Worm (Caenorhabditis elegans): ENCODE measurements around the gene oac-4.
"Not testable (repeated sequence)": the region's sequence is repeated elsewhere in the genome, so short reads cannot be mapped to it uniquely, and the experiment has no call there.

oac-4 gene

ce11 chrII:3823855-3824254, 12.0 kb downstream of the oac-4 start, which contains the start of gene skr-15:
TSS of gene skr-15 (plus strand) at chrII:3824155.
- no peak for TF ChIP-seq mdl-1 (tag; optimal IDR thresholded peaks at IDR 0.05)
- no peak for TF ChIP-seq pqm-1 (tag; optimal IDR thresholded peaks at IDR 0.05)
- TF ChIP-seq pha-4 (tag; optimal IDR thresholded peaks at IDR 0.05): no peak
- TF ChIP-seq ztf-4 (tag; optimal IDR thresholded peaks at IDR 0.05): no peak
- no peak for TF ChIP-seq unc-62 (GFP tag; optimal IDR thresholded peaks at IDR 0.05)
- no peak for TF ChIP-seq eor-1 (tag; optimal IDR thresholded peaks at IDR 0.05)
- no peak for TF ChIP-seq unc-39 (tag; optimal IDR thresholded peaks at IDR 0.05)
- TF ChIP-seq nhr-25 (tag; optimal IDR thresholded peaks at IDR 0.05): no peak
- TF ChIP-seq lsy-12 (tag; optimal IDR thresholded peaks at IDR 0.05): no peak
- no peak for TF ChIP-seq elt-3 (tag; optimal IDR thresholded peaks at IDR 0.05)
- no peak for TF ChIP-seq egl-27 (tag; optimal IDR thresholded peaks at IDR 0.05)
- no peak for TF ChIP-seq sea-2 (GFP tag; optimal IDR thresholded peaks at IDR 0.05)
- no peak for TF ChIP-seq ceh-9 (tag; optimal IDR thresholded peaks at IDR 0.05)
- no peak for TF ChIP-seq jun-1 (tag; optimal IDR thresholded peaks at IDR 0.05)
- TF ChIP-seq lin-15B (tag; optimal IDR thresholded peaks at IDR 0.05): no peak
- TF ChIP-seq ceh-28 (tag; optimal IDR thresholded peaks at IDR 0.05): no peak
- TF ChIP-seq elt-1 (tag; optimal IDR thresholded peaks at IDR 0.05): no peak

ce11 chrII:3821248-3821647, 14.6 kb downstream of the oac-4 start, which contains the start of gene F54D10.7:
TSS of gene F54D10.7 (minus strand) at chrII:3821296.
- TF ChIP-seq nhr-12 (tag; optimal IDR thresholded peaks at IDR 0.05) (no peak), fkh-10 (GFP tag; optimal IDR thresholded peaks at IDR 0.05) (no peak), elt-2 (tag; optimal IDR thresholded peaks at IDR 0.05) (no peak), nhr-23 (tag; optimal IDR thresholded peaks at IDR 0.05) (no peak), nfya-1 (tag; optimal IDR thresholded peaks at IDR 0.05; ENCODE audit: insufficient read depth) (no peak), nhr-76 (tag; optimal IDR thresholded peaks at IDR 0.05) (no peak), ztf-4 (tag; optimal IDR thresholded peaks at IDR 0.05) (no peak), ceh-28 (tag; optimal IDR thresholded peaks at IDR 0.05) (no peak), fos-1 (tag; optimal IDR thresholded peaks at IDR 0.05) (no peak), pqm-1 (tag; optimal IDR thresholded peaks at IDR 0.05) (no peak), ceh-9 (tag; optimal IDR thresholded peaks at IDR 0.05) (no peak)

- not testable (repeated sequence) for TF ChIP-seq nhr-67, R02D3.7, ZK546.5 (tag; optimal IDR thresholded peaks at IDR 0.05)
Measured at ce11 chrII:3816251-3816849, 19.5 kb downstream of the oac-4 start, which contains the start of gene fbxa-24. TSS of gene fbxa-24 (plus strand) at chrII:3816526.

ce11 chrII:3815445-3816208, 20.2 kb downstream of the oac-4 start:
- no peak for TF ChIP-seq ztf-11 (tag; optimal IDR thresholded peaks at IDR 0.05)
- TF ChIP-seq pqm-1 (tag; optimal IDR thresholded peaks at IDR 0.05): peak; percentile 80
- TF ChIP-seq hmg-11 (tag; optimal IDR thresholded peaks at IDR 0.05): peak; percentile 5
- TF ChIP-seq skn-1 (tag; optimal IDR thresholded peaks at IDR 0.05): no peak
- TF ChIP-seq jun-1 (tag; optimal IDR thresholded peaks at IDR 0.05): peak; percentile 83
- TF ChIP-seq pha-4 (tag; optimal IDR thresholded peaks at IDR 0.05): peak; percentile 6
- TF ChIP-seq fkh-10 (GFP tag; optimal IDR thresholded peaks at IDR 0.05): no peak
- TF ChIP-seq elt-2 (tag; optimal IDR thresholded peaks at IDR 0.05): peak; percentile 93
- no peak for TF ChIP-seq nhr-12 (tag; optimal IDR thresholded peaks at IDR 0.05)

ce11 chrII:3811816-3812332, 23.9 kb downstream of the oac-4 start, which contains the start of gene lido-15:
TSS of gene lido-15 (plus strand) at chrII:3812282.
- TF ChIP-seq ceh-16 (tag; optimal IDR thresholded peaks at IDR 0.05): no peak
- TF ChIP-seq pha-4 (tag; optimal IDR thresholded peaks at IDR 0.05): peak; percentile 48
- TF ChIP-seq nfya-1 (tag; optimal IDR thresholded peaks at IDR 0.05; ENCODE audit: insufficient read depth): no peak
- no peak for TF ChIP-seq unc-62 (GFP tag; optimal IDR thresholded peaks at IDR 0.05)
